Fruit fly (Drosophila melanogaster) whole organism, embryonic: ENCODE results near the gene CG13978.

Experiments
- Bdp1 ChIP-seq: fragments of 200-800 bp; sonication (Bioruptor generic); optimal IDR thresholded peaks from 3 replicates; lab custom pipeline; 2016; ENCODE audit warnings: missing biosample characterization, missing genetic modification characterization
- CG10431 ChIP-seq: fragments of 200-800 bp; sonication (Bioruptor generic); optimal IDR thresholded peaks from 3 replicates; lab custom pipeline; 2018; ENCODE audit warnings: missing biosample characterization, mild to moderate bottlenecking, missing genetic modification characterization
- CG10543 ChIP-seq: fragments of 200-800 bp; sonication (Bioruptor generic); optimal IDR thresholded peaks from 3 replicates; lab custom pipeline; 2017; ENCODE audit warnings: missing biosample characterization, mild to moderate bottlenecking, missing genetic modification characterization, moderate library complexity
- CG10654 ChIP-seq: fragments of 200-800 bp; sonication (Bioruptor generic); optimal IDR thresholded peaks from 2 replicates; lab custom pipeline; 2016; ENCODE audit warnings: missing biosample characterization, missing genetic modification characterization
- CG11085 ChIP-seq: fragments of 200-800 bp; sonication (Bioruptor generic); IDR thresholded peaks from 2 replicates; pipeline ENCODE4 v1.3.6; 2022; ENCODE audit warnings: missing biosample characterization, missing genetic modification characterization
- CG13624 ChIP-seq: fragments of 200-800 bp; sonication (Bioruptor generic); optimal IDR thresholded peaks from 2 replicates; lab custom pipeline; 2016; ENCODE audit warnings: missing biosample characterization, missing genetic modification characterization
- CG14014 ChIP-seq: fragments of 200-800 bp; sonication (Bioruptor generic); IDR thresholded peaks from 2 replicates; pipeline ENCODE4 v1.3.6; 2022; ENCODE audit warnings: missing biosample characterization, missing genetic modification characterization
- CG15601 ChIP-seq: fragments of 200-800 bp; sonication (Bioruptor generic); optimal IDR thresholded peaks from 3 replicates; lab custom pipeline; 2019; ENCODE audit warnings: missing biosample characterization, mild to moderate bottlenecking, missing genetic modification characterization, moderate library complexity
- CG17802 ChIP-seq: fragments of 200-800 bp; sonication (Bioruptor generic); optimal IDR thresholded peaks from 2 replicates; lab custom pipeline; 2018; ENCODE audit warnings: missing biosample characterization, mild to moderate bottlenecking, missing genetic modification characterization, moderate library complexity
- CG17829 ChIP-seq: fragments of 200-800 bp; optimal IDR thresholded peaks from 2 replicates; lab custom pipeline; 2019; ENCODE audit warnings: missing biosample characterization, mild to moderate bottlenecking, missing genetic modification characterization, moderate library complexity
- CG18476 ChIP-seq: fragments of 200-800 bp; sonication (Bioruptor generic); optimal IDR thresholded peaks from 2 replicates; lab custom pipeline; 2016; ENCODE audit warnings: missing biosample characterization, mild to moderate bottlenecking, missing genetic modification characterization
- CG30403 ChIP-seq: fragments of 200-800 bp; sonication (Bioruptor generic); optimal IDR thresholded peaks from 3 replicates; lab custom pipeline; 2016; ENCODE audit warnings: missing biosample characterization, missing genetic modification characterization
- CG30431 ChIP-seq: fragments of 200-800 bp; sonication (Bioruptor generic); optimal IDR thresholded peaks from 2 replicates; lab custom pipeline; 2017; ENCODE audit warnings: missing biosample characterization, missing genetic modification characterization
- CG3065 ChIP-seq: fragments of 200-800 bp; sonication (Bioruptor generic); optimal IDR thresholded peaks from 2 replicates; lab custom pipeline; 2016; ENCODE audit warnings: missing biosample characterization, missing genetic modification characterization
- CG32772 ChIP-seq: fragments of 200-800 bp; sonication (Bioruptor generic); IDR thresholded peaks from 2 replicates; pipeline ENCODE4 v1.3.6; 2022; ENCODE audit warnings: missing biosample characterization, missing genetic modification characterization
- CG4617 ChIP-seq: fragments of 200-800 bp; sonication (Bioruptor generic); optimal IDR thresholded peaks from 3 replicates; lab custom pipeline; 2016; ENCODE audit warnings: missing biosample characterization, missing genetic modification characterization, borderline replicate concordance
- CG4707 ChIP-seq: fragments of 200-800 bp; sonication (Bioruptor generic); optimal IDR thresholded peaks from 2 replicates; lab custom pipeline; 2018; ENCODE audit warnings: missing biosample characterization, mild to moderate bottlenecking, missing genetic modification characterization, moderate library complexity
- CG6272 ChIP-seq: fragments of 200-800 bp; sonication (Bioruptor generic); IDR thresholded peaks from 2 replicates; pipeline ENCODE4 v1.3.6; 2022; ENCODE audit warnings: missing biosample characterization, missing genetic modification characterization
- CG6813 ChIP-seq: fragments of 200-800 bp; sonication (Bioruptor generic); optimal IDR thresholded peaks from 2 replicates; lab custom pipeline; 2017; ENCODE audit warnings: missing biosample characterization, missing genetic modification characterization, mild to moderate bottlenecking, moderate library complexity, missing genetic modification reagents
- CG7271 ChIP-seq: fragments of 200-800 bp; sonication (Bioruptor generic); optimal IDR thresholded peaks from 2 replicates; lab custom pipeline; 2018; ENCODE audit warnings: missing biosample characterization, mild to moderate bottlenecking, missing genetic modification characterization, moderate library complexity
- CG7372 ChIP-seq: fragments of 200-800 bp; sonication (Bioruptor generic); IDR thresholded peaks from 2 replicates; pipeline ENCODE4 v1.3.6; 2022; ENCODE audit warnings: missing biosample characterization, missing genetic modification characterization
- CG8281 ChIP-seq: fragments of 200-800 bp; sonication (Bioruptor generic); optimal IDR thresholded peaks from 2 replicates; lab custom pipeline; 2018; ENCODE audit warnings: missing biosample characterization, mild to moderate bottlenecking, missing genetic modification characterization, moderate library complexity
- Dek ChIP-seq: fragments of 200-800 bp; sonication (Bioruptor generic); optimal IDR thresholded peaks from 3 replicates; lab custom pipeline; 2019; ENCODE audit warnings: missing biosample characterization, mild to moderate bottlenecking, missing genetic modification characterization, moderate library complexity
- Doc3 ChIP-seq: fragments of 200-800 bp; sonication (Bioruptor generic); IDR thresholded peaks from 3 replicates; pipeline ENCODE4 v1.3.6; 2022; ENCODE audit warnings: missing biosample characterization, missing genetic modification characterization; ENCODE audit not compliant: partially characterized antibody
- Dref ChIP-seq: fragments of 200-800 bp; sonication (Bioruptor generic); IDR thresholded peaks from 2 replicates; pipeline ENCODE4 v1.3.6; 2022; ENCODE audit warnings: missing biosample characterization, missing genetic modification characterization
- Ets65A ChIP-seq: fragments of 200-800 bp; sonication (Bioruptor generic); peaks from one replicate; lab custom pipeline; 2016; ENCODE audit warnings: missing biosample characterization, missing genetic modification characterization
- MTF-1 ChIP-seq: fragments of 200-800 bp; sonication (Bioruptor generic); optimal IDR thresholded peaks from 2 replicates; lab custom pipeline; 2018; ENCODE audit warnings: missing biosample characterization, mild to moderate bottlenecking, missing genetic modification characterization, borderline replicate concordance
- Mrtf ChIP-seq: fragments of 200-800 bp; sonication (Bioruptor generic); IDR thresholded peaks from 3 replicates; pipeline ENCODE4 v1.3.6; 2022; ENCODE audit warnings: missing biosample characterization, missing genetic modification characterization
- NC2β ChIP-seq: fragments of 200-800 bp; sonication (Bioruptor generic); optimal IDR thresholded peaks from 2 replicates; lab custom pipeline; 2016; ENCODE audit warnings: missing biosample characterization, missing genetic modification characterization
- Side ChIP-seq: fragments of 200-800 bp; sonication (Bioruptor generic); optimal IDR thresholded peaks from 2 replicates; lab custom pipeline; 2016; ENCODE audit warnings: missing biosample characterization, missing genetic modification characterization
- Ssrp ChIP-seq: fragments of 200-800 bp; sonication (Bioruptor generic); optimal IDR thresholded peaks from 2 replicates; lab custom pipeline; 2018; ENCODE audit warnings: missing biosample characterization, mild to moderate bottlenecking, missing genetic modification characterization, moderate library complexity
- ase ChIP-seq: fragments of 200-800 bp; sonication (Bioruptor generic); IDR thresholded peaks from 3 replicates; pipeline ENCODE4 v1.3.6; 2022; ENCODE audit warnings: missing biosample characterization, missing genetic modification characterization
- btn ChIP-seq: fragments of 200-800 bp; sonication (Bioruptor generic); optimal IDR thresholded peaks from 2 replicates; lab custom pipeline; 2016; ENCODE audit warnings: missing biosample characterization, missing genetic modification characterization
- dati ChIP-seq: fragments of 200-800 bp; sonication (Bioruptor generic); IDR thresholded peaks from 2 replicates; pipeline ENCODE4 v1.3.6; 2022; ENCODE audit warnings: missing biosample characterization, missing genetic modification characterization
- dmrt99B ChIP-seq: fragments of 200-800 bp; sonication (Bioruptor generic); optimal IDR thresholded peaks from 2 replicates; lab custom pipeline; 2018; ENCODE audit warnings: missing biosample characterization, mild to moderate bottlenecking, missing genetic modification characterization, moderate library complexity
- esg ChIP-seq: fragments of 200-800 bp; sonication (Bioruptor generic); conservative IDR thresholded peaks from 2 replicates; pipeline ENCODE4 v1.3.6; 2022; ENCODE audit warnings: missing biosample characterization, missing genetic modification characterization
- eve ChIP-seq, 2 experiments: fragments of >200 bp; optimal IDR thresholded peaks; 2 replicates each; lab custom pipeline; 2017; ENCODE audit warnings: missing biosample characterization in 2 of 2, missing genetic modification characterization in 2 of 2
- ewg ChIP-seq: fragments of 200-800 bp; sonication (Bioruptor generic); optimal IDR thresholded peaks from 3 replicates; lab custom pipeline; 2017; ENCODE audit warnings: mild to moderate bottlenecking, missing biosample characterization, missing genetic modification reagents, missing genetic modification characterization
- ftz-f1 ChIP-seq: fragments of 200-800 bp; sonication (Bioruptor generic); optimal IDR thresholded peaks from 2 replicates; lab custom pipeline; 2016; ENCODE audit warnings: missing biosample characterization, missing genetic modification characterization
- gfzf ChIP-seq: fragments of 200-800 bp; sonication (Bioruptor generic); optimal IDR thresholded peaks from 2 replicates; lab custom pipeline; 2016; ENCODE audit warnings: missing biosample characterization, mild to moderate bottlenecking, missing genetic modification characterization, moderate library complexity
- hbn ChIP-seq: fragments of 200-800 bp; sonication (Bioruptor generic); IDR thresholded peaks from 2 replicates; pipeline ENCODE4 v1.3.6; 2022; ENCODE audit warnings: missing biosample characterization, missing genetic modification characterization; ENCODE audit not compliant: partially characterized antibody
- kay ChIP-seq: fragments of 200-800 bp; sonication (Bioruptor generic); optimal IDR thresholded peaks from 2 replicates; lab custom pipeline; 2016; ENCODE audit warnings: missing biosample characterization, missing genetic modification characterization
- lbe ChIP-seq: fragments of 200-800 bp; sonication (Bioruptor generic); optimal IDR thresholded peaks from 2 replicates; lab custom pipeline; 2016; ENCODE audit warnings: missing biosample characterization, mild to moderate bottlenecking, missing genetic modification characterization
- org-1 ChIP-seq: fragments of 200-800 bp; sonication (Bioruptor generic); optimal IDR thresholded peaks from 2 replicates; lab custom pipeline; 2017; ENCODE audit warnings: missing biosample characterization, missing genetic modification characterization
- psq ChIP-seq: fragments of 200-800 bp; sonication (Bioruptor generic); optimal IDR thresholded peaks from 2 replicates; lab custom pipeline; 2017; ENCODE audit warnings: missing biosample characterization, missing genetic modification characterization
- row ChIP-seq: fragments of 200-800 bp; sonication (Bioruptor generic); IDR thresholded peaks from 3 replicates; pipeline ENCODE4 v1.3.6; 2022; ENCODE audit warnings: missing biosample characterization, missing genetic modification characterization
- shn ChIP-seq: fragments of 200-800 bp; sonication (Bioruptor generic); optimal IDR thresholded peaks from 3 replicates; lab custom pipeline; 2016; ENCODE audit warnings: missing biosample characterization, missing genetic modification characterization
- sqz ChIP-seq: fragments of 200-800 bp; sonication (Bioruptor generic); optimal IDR thresholded peaks from 3 replicates; lab custom pipeline; 2018; ENCODE audit warnings: missing biosample characterization, mild to moderate bottlenecking, missing genetic modification characterization
- tap ChIP-seq: fragments of 200-800 bp; optimal IDR thresholded peaks from 3 replicates; lab custom pipeline; 2019; ENCODE audit warnings: missing biosample characterization, mild to moderate bottlenecking, missing genetic modification characterization, moderate library complexity
- tx ChIP-seq: fragments of 200-800 bp; sonication (Bioruptor generic); optimal IDR thresholded peaks from 2 replicates; lab custom pipeline; 2016; ENCODE audit warnings: missing biosample characterization, missing genetic modification characterization
- yki ChIP-seq: fragments of >200 bp; optimal IDR thresholded peaks from 3 replicates; lab custom pipeline; 2018
- z ChIP-seq: fragments of 200-800 bp; sonication (Bioruptor generic); IDR thresholded peaks from 3 replicates; pipeline ENCODE4 v1.3.6; 2022; ENCODE audit warnings: missing biosample characterization, missing genetic modification characterization

Gene CG13978

DNA sequence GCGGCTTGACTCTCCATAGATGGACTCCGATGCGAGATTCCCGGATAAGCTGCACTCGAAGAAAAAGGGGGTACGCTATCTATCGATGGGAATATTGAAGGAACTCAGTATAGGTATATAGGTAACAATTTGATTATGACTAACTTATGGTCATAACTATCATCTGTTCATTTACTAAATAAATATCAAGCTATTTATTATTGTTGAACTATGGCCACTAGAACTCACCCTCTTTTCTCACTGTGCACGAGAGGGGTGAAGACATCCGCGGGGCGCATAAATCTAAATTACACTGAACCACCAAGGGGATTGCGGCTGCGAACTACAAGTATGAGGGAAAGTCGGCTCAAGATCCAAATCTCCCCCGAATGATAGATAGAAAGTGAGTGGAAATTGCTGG, 23.4 kb upstream of the CG13978 start, which contains the start of gene CG44290 (continued):
- TF ChIP-seq ftz-f1 (GFP tag; lab: Kevin White, UChicago) (no peak), hbn (no peak), esg (GFP tag; lab: Robert Waterston, UW) (peak; percentile 29; the same call in 1 of the 2 replicates), tx (GFP tag; lab: Kevin White, UChicago) (no peak), z (GFP tag; lab: Robert Waterston, UW) (no peak), tap (tag; lab: Kevin White, UChicago) (peak; percentile 18), CG10654 (GFP tag; lab: Kevin White, UChicago) (no peak), lbe (GFP tag; lab: Kevin White, UChicago) (no peak), Ets65A (GFP tag; lab: Kevin White, UChicago) (peak; percentile 78), Dek (no peak), CG30431 (no peak), kay (peak; percentile 20), CG14014 (GFP tag; lab: Robert Waterston, UW) (no peak), dati (no peak), yki (lab: Kevin White, UChicago) (no peak), CG8281 (no peak), CG3065 (no peak), CG4617 (GFP tag; lab: Kevin White, UChicago) (peak; percentile 13), CG10543 (GFP tag; lab: Kevin White, UChicago) (no peak), CG32772 (GFP tag; lab: Robert Waterston, UW) (0 out of 2 replicates have a peak, but pooled peaks have one; percentile 28), ase (GFP tag; lab: Robert Waterston, UW) (no peak), CG13624 (GFP tag; lab: Kevin White, UChicago) (no peak), NC2β (peak; percentile 4), org-1 (peak; percentile 32), CG18476 (no peak), CG11085 (GFP tag; lab: Robert Waterston, UW) (no peak), CG6813 (GFP tag; lab: Kevin White, UChicago) (no peak), CG17829 (peak; percentile 84), CG30403 (GFP tag; lab: Kevin White, UChicago) (peak; percentile 31), CG6272 (GFP tag; lab: Robert Waterston, UW) (no peak), CG7271 (tag; lab: Kevin White, UChicago) (no peak), dmrt99B (peak; percentile 46), sqz (GFP tag; lab: Kevin White, UChicago) (no peak), CG7372 (GFP tag; lab: Robert Waterston, UW) (no peak), Bdp1 (GFP tag; lab: Kevin White, UChicago) (no peak), Side (GFP tag; lab: Kevin White, UChicago) (peak; percentile 41), Dref (GFP tag; lab: Robert Waterston, UW) (no peak), CG4707 (GFP tag; lab: Kevin White, UChicago) (no peak), psq (no peak), btn (GFP tag; lab: Kevin White, UChicago) (no peak), shn (no peak), CG17802 (tag; lab: Kevin White, UChicago) (peak; percentile 26), MTF-1 (GFP tag; lab: Kevin White, UChicago) (no peak), Mrtf (GFP tag; lab: Robert Waterston, UW) (peak; percentile 27; the same call in 1 of the 3 replicates), Ssrp (tag; lab: Kevin White, UChicago) (peak; percentile 33), row (GFP tag; lab: Robert Waterston, UW) (peak; percentile 68), gfzf (no peak), Doc3 (GFP tag; lab: Robert Waterston, UW) (no peak), CG10431 (GFP tag; lab: Kevin White, UChicago) (no peak), eve (GFP tag; optimal IDR thresholded peaks at IDR 0.05; lab: Kevin White, UChicago) (peak in 1 of 2 experiments; percentile 61), ewg (GFP tag; lab: Kevin White, UChicago) (peak; percentile 28), CG15601 (peak; percentile 21)
